Worm (Caenorhabditis elegans): ENCODE results near the gene daf-37.

Gene daf-37

DNA sequence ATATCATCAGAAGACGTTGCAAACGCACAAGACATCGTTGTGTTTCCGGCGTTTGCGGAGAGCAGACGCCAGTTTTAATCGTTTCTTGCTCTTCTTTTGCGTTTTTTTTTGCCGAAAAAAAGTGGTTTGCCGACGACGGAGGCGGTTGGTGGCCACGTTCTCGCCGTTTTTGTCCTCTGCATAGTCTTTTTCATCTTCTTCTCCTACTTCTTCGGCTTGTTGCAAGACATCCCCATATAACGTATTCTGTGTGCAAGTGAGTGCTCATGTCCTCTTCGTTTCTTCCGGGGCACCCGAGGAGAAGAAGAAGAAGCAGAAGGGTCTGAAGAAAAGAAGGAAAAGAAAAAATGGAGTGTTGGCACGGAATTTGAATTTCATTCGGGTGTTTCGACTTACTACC, 33.0 kb downstream of the daf-37 start:
- TF ChIP-seq ceh-82 (tag; optimal IDR thresholded peaks at IDR 0.05) (peak in 1 of 3 experiments; percentile 35), unc-98 (GFP tag; IDR thresholded peaks at IDR 0.05) (no peak), lin-14 (GFP tag; optimal IDR thresholded peaks at IDR 0.05) (peak; percentile 78)

- TF ChIP-seq mef-2 (tag; optimal IDR thresholded peaks at IDR 0.05) (no peak), fkh-4 (tag; optimal IDR thresholded peaks at IDR 0.05; ENCODE audit: borderline replicate concordance) (no peak), nhr-85 (tag) (peak; percentile 75), pag-3 (tag; optimal IDR thresholded peaks at IDR 0.05; ENCODE audit: borderline replicate concordance, insufficient read depth) (peak; percentile 27), aha-1 (tag; optimal IDR thresholded peaks at IDR 0.05) (no peak), hlh-17 (GFP tag; optimal IDR thresholded peaks at IDR 0.05; ENCODE audit: borderline replicate concordance) (no peak), rnt-1 (tag; optimal IDR thresholded peaks at IDR 0.05) (no peak), egl-27 (tag; optimal IDR thresholded peaks at IDR 0.05) (no peak), ceh-82 (tag; optimal IDR thresholded peaks at IDR 0.05) (no peak), snpc-4 (tag; optimal IDR thresholded peaks at IDR 0.05) (no peak), irx-1 (tag; optimal IDR thresholded peaks at IDR 0.05) (no peak), blmp-1 (tag; optimal IDR thresholded peaks at IDR 0.05) (peak; percentile 50), unc-30 (tag; optimal IDR thresholded peaks at IDR 0.05) (no peak), lin-14 (GFP tag; optimal IDR thresholded peaks at IDR 0.05) (peak; percentile 59), mab-9 (GFP tag; IDR thresholded peaks at IDR 0.05) (no peak), alr-1 (tag; optimal IDR thresholded peaks at IDR 0.05; ENCODE audit: borderline replicate concordance) (no peak), efl-1 (optimal IDR thresholded peaks at IDR 0.05) (no peak), efl-1 (GFP tag; optimal IDR thresholded peaks at IDR 0.05 in 1 of 2) (no peak), Y116A8C.19 (tag; optimal IDR thresholded peaks at IDR 0.05; ENCODE audit: borderline replicate concordance) (no peak), sptf-1 (tag; optimal IDR thresholded peaks at IDR 0.05) (no peak), sup-37 (GFP tag; optimal IDR thresholded peaks at IDR 0.05) (no peak), pqm-1 (tag; optimal IDR thresholded peaks at IDR 0.05) (no peak), sox-4 (tag; optimal IDR thresholded peaks at IDR 0.05) (no peak), fkh-8 (tag; optimal IDR thresholded peaks at IDR 0.05) (no peak), nhr-76 (tag; optimal IDR thresholded peaks at IDR 0.05) (no peak)
Observed at ce11 chrII:6173400-6173799, 34.6 kb downstream of the daf-37 start, which contains the start of gene F40H3.2. Gene F40H3.2 (plus strand): TSS chrII:6173649.

ce11 chrII:6171228-6171627, 36.8 kb downstream of the daf-37 start, which contains the start of gene F40H3.3:
Gene F40H3.3 (plus strand): TSS chrII:6171507.
- peak; percentile 63 for TF ChIP-seq blmp-1 (tag; optimal IDR thresholded peaks at IDR 0.05)
- no peak for TF ChIP-seq elt-2 (tag; optimal IDR thresholded peaks at IDR 0.05)
- TF ChIP-seq nhr-71 (tag; optimal IDR thresholded peaks at IDR 0.05), result no peak
- TF ChIP-seq efl-1 (optimal IDR thresholded peaks at IDR 0.05), result no peak
- TF ChIP-seq efl-1 (GFP tag; optimal IDR thresholded peaks at IDR 0.05 in 1 of 2), result peak in 1 of 2 experiments; percentile 41

DNA sequence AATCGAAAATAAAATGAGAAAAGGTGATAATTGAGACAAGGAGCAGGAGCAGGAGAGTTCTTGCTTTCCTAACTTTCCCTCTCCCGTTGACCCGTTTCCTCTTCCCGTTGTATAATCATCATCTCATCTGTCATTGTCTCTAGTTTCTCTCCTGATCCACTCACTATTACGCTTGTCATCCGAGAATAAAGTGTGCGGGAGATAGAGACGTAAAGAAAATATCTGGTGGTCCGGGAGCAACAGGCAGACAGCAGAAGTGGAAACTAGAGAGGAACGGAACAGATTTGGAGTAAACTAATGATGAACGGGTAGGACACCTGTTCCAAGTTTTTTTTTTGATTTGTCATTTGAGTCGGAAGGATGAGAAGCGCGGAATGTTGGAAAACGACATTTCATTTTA, 37.8 kb downstream of the daf-37 start:
- TF ChIP-seq lin-14 (GFP tag; optimal IDR thresholded peaks at IDR 0.05) (peak; percentile 68), nhr-28 (tag; optimal IDR thresholded peaks at IDR 0.05) (no peak), rnt-1 (tag; optimal IDR thresholded peaks at IDR 0.05) (peak; percentile 25), efl-1 (optimal IDR thresholded peaks at IDR 0.05) (no peak), efl-1 (GFP tag; optimal IDR thresholded peaks at IDR 0.05 in 1 of 2) (peak in 1 of 2 experiments; percentile 29), nhr-84 (tag; optimal IDR thresholded peaks at IDR 0.05) (no peak), dsc-1 (tag; optimal IDR thresholded peaks at IDR 0.05) (no peak), unc-130 (tag; optimal IDR thresholded peaks at IDR 0.05) (peak; percentile 3)

DNA sequence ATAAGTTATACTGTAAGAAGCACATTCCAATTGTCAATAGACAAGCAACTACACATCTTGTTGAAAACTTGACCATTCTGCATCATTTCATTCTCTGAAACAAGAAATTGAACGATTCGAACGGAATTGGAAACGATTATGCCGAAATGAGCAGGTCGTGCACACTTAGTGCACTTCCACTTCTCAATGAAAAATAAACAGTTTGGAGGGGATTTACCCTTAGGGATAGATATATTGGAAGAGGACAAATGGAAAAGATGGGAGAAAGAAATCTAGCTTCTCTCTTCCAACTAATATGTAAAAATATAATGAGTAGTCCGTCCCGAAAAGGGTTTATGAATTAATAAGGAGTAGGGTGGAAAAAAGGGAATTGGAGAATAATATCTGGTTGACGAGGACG, 38.9 kb downstream of the daf-37 start, which contains the start of gene hst-3.1:
Gene hst-3.1, minus strand, starts transcription at position 101 of the 400 bp plus-strand sequence.
- no peak for TF ChIP-seq ceh-63 (GFP tag; optimal IDR thresholded peaks at IDR 0.05)
- no peak for TF ChIP-seq pqm-1 (tag; optimal IDR thresholded peaks at IDR 0.05)
- TF ChIP-seq ama-1 (optimal IDR thresholded peaks at IDR 0.05), result no peak
- TF ChIP-seq C04F5.9 (tag; optimal IDR thresholded peaks at IDR 0.05), result no peak
- TF ChIP-seq tlp-1 (tag; optimal IDR thresholded peaks at IDR 0.05), result no peak
- TF ChIP-seq lin-35 (GFP tag; optimal IDR thresholded peaks at IDR 0.05), result no peak
- TF ChIP-seq C16A3.4 (tag; optimal IDR thresholded peaks at IDR 0.05), result no peak
- no peak for TF ChIP-seq ztf-4 (tag; optimal IDR thresholded peaks at IDR 0.05)
- TF ChIP-seq ces-1 (GFP tag; optimal IDR thresholded peaks at IDR 0.05), result no peak

Data from whole organism, L1 larva.